Fruit fly (Drosophila melanogaster) ovary, adult (tissue): Measurements from ENCODE around the gene mask.
A peak's percentile ranks its signal among the peaks of the same experiment; 100 is the strongest.

Source experiments
- CG17801 ChIP-seq: fragments of 200-800 bp; optimal IDR thresholded peaks from 2 replicates; lab custom pipeline; 2019; ENCODE audit warnings: missing biosample characterization, mild to moderate bottlenecking, missing genetic modification characterization, moderate library complexity; ENCODE audit not compliant: partially characterized antibody

mask gene

dm6 chr3R:24230423-24231205, at the start of gene mask:
Gene mask (plus strand): TSS chr3R:24230562.
- TF ChIP-seq CG17801 (GFP tag; lab: Kevin White, UChicago), result peak; percentile 65

dm6 chr3R:24186188-24186587, 44.2 kb upstream of the mask start, which contains the start of gene mora:
Gene mora (plus strand): TSS chr3R:24186359.
- TF ChIP-seq CG17801 (GFP tag; lab: Kevin White, UChicago), result no peak

dm6 chr3R:24188619-24189018, 41.7 kb upstream of the mask start, which contains the start of gene CG5515:
Gene CG5515 (minus strand): TSS chr3R:24188896.
- peak; percentile 92 for TF ChIP-seq CG17801 (GFP tag; lab: Kevin White, UChicago)

dm6 chr3R:24193373-24193879, 36.9 kb upstream of the mask start, which contains the start of the genes SMC6 and CG6204:
Gene SMC6 (minus strand): TSS chr3R:24193423.
Gene CG6204 (plus strand): TSS chr3R:24193832.
- TF ChIP-seq CG17801 (GFP tag; lab: Kevin White, UChicago), result peak; percentile 93

- no peak for TF ChIP-seq CG17801 (GFP tag; lab: Kevin White, UChicago)
Measured at dm6 chr3R:24202723-24203122, 27.6 kb upstream of the mask start.

dm6 chr3R:24203426-24203825, 26.9 kb upstream of the mask start:
- no peak for TF ChIP-seq CG17801 (GFP tag; lab: Kevin White, UChicago)

- no peak for TF ChIP-seq CG17801 (GFP tag; lab: Kevin White, UChicago)
Measured at dm6 chr3R:24204022-24204421, 26.3 kb upstream of the mask start.

- peak; percentile 18 for TF ChIP-seq CG17801 (GFP tag; lab: Kevin White, UChicago)
Measured at dm6 chr3R:24205234-24205894, 25.0 kb upstream of the mask start.

- no peak for TF ChIP-seq CG17801 (GFP tag; lab: Kevin White, UChicago)
Measured at dm6 chr3R:24205935-24206334, 24.4 kb upstream of the mask start.

- TF ChIP-seq CG17801 (GFP tag; lab: Kevin White, UChicago), result no peak
Measured at dm6 chr3R:24206341-24207114, 23.8 kb upstream of the mask start.

dm6 chr3R:24213644-24214043, 16.7 kb upstream of the mask start:
- TF ChIP-seq CG17801 (GFP tag; lab: Kevin White, UChicago), result no peak

- TF ChIP-seq CG17801 (GFP tag; lab: Kevin White, UChicago), result no peak
Measured at dm6 chr3R:24216017-24216416, 14.3 kb upstream of the mask start.

- no peak for TF ChIP-seq CG17801 (GFP tag; lab: Kevin White, UChicago)
Measured at dm6 chr3R:24218565-24218964, 11.8 kb upstream of the mask start, which contains the start of gene CG17786. Gene CG17786 (minus strand): TSS chr3R:24218718.

dm6 chr3R:24219093-24219492, 11.3 kb upstream of the mask start:
- no peak for TF ChIP-seq CG17801 (GFP tag; lab: Kevin White, UChicago)

- TF ChIP-seq CG17801 (GFP tag; lab: Kevin White, UChicago), result no peak
Measured at dm6 chr3R:24220845-24221244, 9.5 kb upstream of the mask start, which contains the start of gene cav. Gene cav (plus strand): TSS chr3R:24221103.
